Fruit fly (Drosophila melanogaster) whole organism, embryonic: Measurements from ENCODE around the gene CG17752.
A peak's percentile ranks its signal among the peaks of the same experiment; 100 is the strongest.

Source experiments
- CG1024 ChIP-seq: fragments of 200-800 bp; sonication (Bioruptor generic); IDR thresholded peaks from 2 replicates; pipeline ENCODE4 v1.3.6; 2022; ENCODE audit warnings: missing biosample characterization, missing genetic modification characterization
- CG10959 ChIP-seq: fragments of 200-800 bp; sonication (Bioruptor generic); IDR thresholded peaks from 2 replicates; pipeline ENCODE4 v1.3.6; 2022; ENCODE audit warnings: missing biosample characterization, missing genetic modification characterization
- CG11696 ChIP-seq: fragments of 200-800 bp; sonication (Bioruptor generic); IDR thresholded peaks from 2 replicates; pipeline ENCODE4 v1.3.6; 2022; ENCODE audit warnings: missing biosample characterization, missing genetic modification characterization
- CG13123 ChIP-seq: fragments of 200-800 bp; sonication (Bioruptor generic); optimal IDR thresholded peaks from 2 replicates; lab custom pipeline; 2016; ENCODE audit warnings: missing biosample characterization, missing genetic modification characterization
- CG15269 ChIP-seq: fragments of 200-800 bp; sonication (Bioruptor generic); optimal IDR thresholded peaks from 2 replicates; lab custom pipeline; 2018; ENCODE audit warnings: missing biosample characterization, mild to moderate bottlenecking, missing genetic modification characterization, moderate library complexity
- CG17385 ChIP-seq: fragments of 200-800 bp; sonication (Bioruptor generic); optimal IDR thresholded peaks from 3 replicates; lab custom pipeline; 2018; ENCODE audit warnings: missing biosample characterization, mild to moderate bottlenecking, missing genetic modification characterization
- CG17829 ChIP-seq: fragments of 200-800 bp; optimal IDR thresholded peaks from 2 replicates; lab custom pipeline; 2019; ENCODE audit warnings: missing biosample characterization, mild to moderate bottlenecking, missing genetic modification characterization, moderate library complexity
- CG18764 ChIP-seq: fragments of 200-800 bp; sonication (Bioruptor generic); optimal IDR thresholded peaks from 3 replicates; lab custom pipeline; 2016; ENCODE audit warnings: missing biosample characterization, missing genetic modification characterization
- CG2889 ChIP-seq: fragments of 200-800 bp; sonication (Bioruptor generic); IDR thresholded peaks from 3 replicates; pipeline ENCODE4 v1.3.6; 2022; ENCODE audit warnings: missing biosample characterization, missing genetic modification characterization
- CG33557 ChIP-seq: fragments of 200-800 bp; sonication (Bioruptor generic); optimal IDR thresholded peaks from 2 replicates; lab custom pipeline; 2019; ENCODE audit warnings: missing biosample characterization, mild to moderate bottlenecking, missing genetic modification characterization, moderate library complexity
- CG3995 ChIP-seq: fragments of 200-800 bp; sonication (Bioruptor generic); optimal IDR thresholded peaks from 3 replicates; lab custom pipeline; 2016; ENCODE audit warnings: missing biosample characterization, missing genetic modification characterization
- CG43689 ChIP-seq: fragments of 200-800 bp; sonication (Bioruptor generic); IDR thresholded peaks from 2 replicates; pipeline ENCODE4 v1.3.6; 2022; ENCODE audit warnings: missing biosample characterization, missing genetic modification characterization
- CG6272 ChIP-seq: fragments of 200-800 bp; sonication (Bioruptor generic); IDR thresholded peaks from 2 replicates; pipeline ENCODE4 v1.3.6; 2022; ENCODE audit warnings: missing biosample characterization, missing genetic modification characterization
- CG9876 ChIP-seq: fragments of 200-800 bp; sonication (Bioruptor generic); optimal IDR thresholded peaks from 2 replicates; lab custom pipeline; 2016; ENCODE audit warnings: missing biosample characterization, missing genetic modification characterization
- Chrac-16 ChIP-seq: fragments of 200-800 bp; sonication (Bioruptor generic); optimal IDR thresholded peaks from 3 replicates; lab custom pipeline; 2016; ENCODE audit warnings: missing biosample characterization, missing genetic modification characterization
- D ChIP-seq, 2 experiments: fragments of 200-800 bp in 1 of 2; fragments of >200 bp in 1 of 2; sonication (Bioruptor generic) in 1 of 2; optimal IDR thresholded peaks; 2 replicates in 1 of 2; 3 replicates in 1 of 2; lab custom pipeline; 2017; ENCODE audit warnings: mild to moderate bottlenecking in 1 of 2, missing biosample characterization in 1 of 2, missing genetic modification characterization in 1 of 2, missing genetic modification reagents in 1 of 2
- Dad ChIP-seq: fragments of 200-800 bp; sonication (Bioruptor generic); optimal IDR thresholded peaks from 3 replicates; lab custom pipeline; 2016; ENCODE audit warnings: missing biosample characterization, missing genetic modification characterization
- Deaf1 ChIP-seq: fragments of 200-800 bp; optimal IDR thresholded peaks from 3 replicates; lab custom pipeline; 2019; ENCODE audit warnings: missing biosample characterization, mild to moderate bottlenecking, missing genetic modification characterization, moderate library complexity
- E2f2 ChIP-seq: fragments of 200-800 bp; sonication (Bioruptor generic); IDR thresholded peaks from 2 replicates; pipeline ENCODE4 v1.3.6; 2022; ENCODE audit warnings: missing biosample characterization, missing genetic modification characterization
- Hr51 ChIP-seq, 2 experiments: fragments of 200-800 bp; sonication (Bioruptor generic); optimal IDR thresholded peaks; 2 replicates in 1 of 2; 3 replicates in 1 of 2; lab custom pipeline; 2016 to 2018; ENCODE audit warnings: missing biosample characterization in 2 of 2, missing genetic modification characterization in 2 of 2, mild to moderate bottlenecking in 1 of 2, moderate library complexity in 1 of 2
- MTF-1 ChIP-seq: fragments of 200-800 bp; sonication (Bioruptor generic); optimal IDR thresholded peaks from 2 replicates; lab custom pipeline; 2018; ENCODE audit warnings: missing biosample characterization, mild to moderate bottlenecking, missing genetic modification characterization, borderline replicate concordance
- Mad ChIP-seq: fragments of 200-800 bp; sonication (Bioruptor generic); optimal IDR thresholded peaks from 2 replicates; lab custom pipeline; 2016; ENCODE audit warnings: missing biosample characterization, missing genetic modification characterization
- Max ChIP-seq: fragments of 200-800 bp; sonication (Bioruptor generic); optimal IDR thresholded peaks from 2 replicates; lab custom pipeline; 2016; ENCODE audit warnings: missing biosample characterization, mild to moderate bottlenecking, missing genetic modification characterization
- NK7.1 ChIP-seq: fragments of 200-800 bp; sonication (Bioruptor generic); optimal IDR thresholded peaks from 3 replicates; lab custom pipeline; 2016; ENCODE audit warnings: missing biosample characterization, missing genetic modification characterization
- Rx ChIP-seq: fragments of 200-800 bp; sonication (Bioruptor generic); IDR thresholded peaks from 2 replicates; pipeline ENCODE4 v1.3.6; 2022; ENCODE audit warnings: missing biosample characterization, missing genetic modification characterization
- Spps ChIP-seq: fragments of 200-800 bp; sonication (Bioruptor generic); optimal IDR thresholded peaks from 2 replicates; lab custom pipeline; 2018; ENCODE audit warnings: missing biosample characterization, mild to moderate bottlenecking, missing genetic modification characterization
- Sry-δ ChIP-seq: fragments of 200-800 bp; sonication (Bioruptor generic); optimal IDR thresholded peaks from 2 replicates; lab custom pipeline; 2016; ENCODE audit warnings: missing biosample characterization, missing genetic modification characterization
- Tbp ChIP-seq: fragments of >200 bp; optimal IDR thresholded peaks from 2 replicates; lab custom pipeline; 2018; ENCODE audit warnings: missing biosample characterization, missing genetic modification characterization
- al ChIP-seq: fragments of 200-800 bp; sonication (Bioruptor generic); IDR thresholded peaks from 2 replicates; pipeline ENCODE4 v1.3.6; 2022; ENCODE audit warnings: missing biosample characterization, missing genetic modification characterization
- bab2 ChIP-seq: fragments of 200-800 bp; sonication (Bioruptor generic); optimal IDR thresholded peaks from 2 replicates; lab custom pipeline; 2016; ENCODE audit warnings: missing biosample characterization, missing genetic modification characterization
- chinmo ChIP-seq: fragments of 200-800 bp; sonication (Bioruptor generic); IDR thresholded peaks from 4 replicates; pipeline ENCODE4 v1.3.6; 2022; ENCODE audit warnings: missing biosample characterization, missing genetic modification characterization; ENCODE audit not compliant: partially characterized antibody
- dmrt11E ChIP-seq: fragments of 200-800 bp; sonication (Bioruptor generic); optimal IDR thresholded peaks from 3 replicates; lab custom pipeline; 2018; ENCODE audit warnings: missing biosample characterization, mild to moderate bottlenecking, missing genetic modification characterization, moderate library complexity
- ems ChIP-seq: fragments of 200-800 bp; sonication (Bioruptor generic); optimal IDR thresholded peaks from 3 replicates; lab custom pipeline; 2016; ENCODE audit warnings: missing biosample characterization, missing genetic modification characterization
- eve ChIP-seq, 2 experiments: fragments of >200 bp; optimal IDR thresholded peaks; 2 replicates each; lab custom pipeline; 2017; ENCODE audit warnings: missing biosample characterization in 2 of 2, missing genetic modification characterization in 2 of 2
- fd64A ChIP-seq: fragments of 200-800 bp; sonication (Bioruptor generic); optimal IDR thresholded peaks from 3 replicates; lab custom pipeline; 2018; ENCODE audit warnings: missing biosample characterization, mild to moderate bottlenecking, missing genetic modification characterization
- fu2 ChIP-seq: fragments of 200-800 bp; sonication (Bioruptor generic); optimal IDR thresholded peaks from 2 replicates; lab custom pipeline; 2016; ENCODE audit warnings: missing biosample characterization, missing genetic modification characterization
- gfzf ChIP-seq: fragments of 200-800 bp; sonication (Bioruptor generic); optimal IDR thresholded peaks from 2 replicates; lab custom pipeline; 2016; ENCODE audit warnings: missing biosample characterization, mild to moderate bottlenecking, missing genetic modification characterization, moderate library complexity
- hb ChIP-seq: fragments of 200-800 bp; sonication (Bioruptor generic); IDR thresholded peaks from 3 replicates; pipeline ENCODE4 v1.3.6; 2022; ENCODE audit warnings: missing biosample characterization, missing genetic modification characterization; ENCODE audit not compliant: partially characterized antibody
- her ChIP-seq: fragments of 200-800 bp; sonication (Bioruptor generic); optimal IDR thresholded peaks from 2 replicates; lab custom pipeline; 2016; ENCODE audit warnings: missing biosample characterization, missing genetic modification characterization
- kni ChIP-seq: fragments of 200-800 bp; sonication (Bioruptor generic); optimal IDR thresholded peaks from 3 replicates; lab custom pipeline; 2017; ENCODE audit warnings: mild to moderate bottlenecking, missing biosample characterization, missing genetic modification reagents, missing genetic modification characterization
- lola ChIP-seq, 3 experiments: fragments of >200 bp in 2 of 3; fragments of 200-800 bp in 1 of 3; sonication (Bioruptor generic) in 1 of 3; optimal IDR thresholded peaks; 2 replicates each; lab custom pipeline; 2017 to 2019; ENCODE audit warnings: missing biosample characterization in 3 of 3, missing genetic modification characterization in 3 of 3, mild to moderate bottlenecking in 1 of 3, moderate library complexity in 1 of 3
- mam ChIP-seq: fragments of 200-800 bp; sonication (Bioruptor generic); optimal IDR thresholded peaks from 3 replicates; lab custom pipeline; 2016; ENCODE audit warnings: missing biosample characterization, missing genetic modification characterization
- mld ChIP-seq: fragments of 200-800 bp; sonication (Bioruptor generic); IDR thresholded peaks from 3 replicates; pipeline ENCODE4 v1.3.6; 2022; ENCODE audit warnings: missing biosample characterization, missing genetic modification characterization; ENCODE audit not compliant: partially characterized antibody
- nerfin-1 ChIP-seq: fragments of 200-800 bp; sonication (Bioruptor generic); optimal IDR thresholded peaks from 3 replicates; lab custom pipeline; 2019; ENCODE audit warnings: missing biosample characterization, mild to moderate bottlenecking, missing genetic modification characterization, moderate library complexity
- ro ChIP-seq: fragments of 200-800 bp; sonication (Bioruptor generic); IDR thresholded peaks from 2 replicates; pipeline ENCODE4 v1.3.6; 2022; ENCODE audit warnings: missing biosample characterization, missing genetic modification characterization
- sens-2 ChIP-seq: fragments of 200-800 bp; sonication (Bioruptor generic); IDR thresholded peaks from 2 replicates; pipeline ENCODE4 v1.3.6; 2022; ENCODE audit warnings: missing biosample characterization, missing genetic modification characterization
- stc ChIP-seq: fragments of 200-800 bp; sonication (Bioruptor generic); IDR thresholded peaks from 2 replicates; pipeline ENCODE4 v1.3.6; 2022; ENCODE audit warnings: missing biosample characterization, missing genetic modification characterization
- tap ChIP-seq: fragments of 200-800 bp; optimal IDR thresholded peaks from 3 replicates; lab custom pipeline; 2019; ENCODE audit warnings: missing biosample characterization, mild to moderate bottlenecking, missing genetic modification characterization, moderate library complexity
- toy ChIP-seq: fragments of 200-800 bp; sonication (Bioruptor generic); IDR thresholded peaks from 2 replicates; pipeline ENCODE4 v1.3.6; 2022; ENCODE audit warnings: missing biosample characterization, missing genetic modification characterization

Gene CG17752

DNA sequence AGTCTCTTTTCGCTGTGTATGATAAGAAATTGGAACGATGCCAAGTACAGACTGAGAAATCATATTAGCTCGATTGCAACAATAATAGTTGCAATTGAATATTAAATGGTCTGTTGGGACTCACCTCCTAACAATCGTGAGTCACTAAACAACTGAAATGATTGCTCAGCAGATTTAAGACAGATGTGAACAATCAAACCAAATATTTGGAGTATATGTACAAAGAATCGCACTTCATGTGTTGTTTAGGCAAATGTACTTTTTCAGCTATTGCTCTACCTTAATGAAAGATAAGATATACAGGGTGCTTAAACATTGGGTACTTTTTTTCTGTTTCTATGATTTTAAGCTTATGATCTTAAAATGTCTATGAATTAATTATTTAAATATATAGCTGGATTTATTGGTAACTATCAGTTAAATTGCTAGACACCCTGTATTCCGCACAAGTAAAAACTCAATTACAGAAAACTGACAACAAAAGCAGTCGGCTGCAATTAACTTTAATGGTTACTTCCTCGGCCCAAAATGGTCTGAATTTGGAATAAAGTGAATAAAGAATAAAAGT lies 31.6 kb downstream of the CG17752 start (continued):
- TF ChIP-seq CG11696 (peak; percentile 90), kni (GFP tag; lab: Kevin White, UChicago) (no peak), MTF-1 (GFP tag; lab: Kevin White, UChicago) (peak; percentile 75), CG10959 (peak; percentile 50; the same call in 1 of the 2 replicates), lola (GFP tag; optimal IDR thresholded peaks at IDR 0.05; lab: Kevin White, UChicago) (peak in 1 of 3 experiments; percentile 71), CG33557 (GFP tag; lab: Kevin White, UChicago) (peak; percentile 72), bab2 (GFP tag; lab: Kevin White, UChicago) (peak; percentile 83), Chrac-16 (GFP tag; lab: Kevin White, UChicago) (peak; percentile 50), al (peak; percentile 88), NK7.1 (peak; percentile 64), CG2889 (GFP tag; lab: Robert Waterston, UW) (peak; percentile 74; the same call in 2 of the 3 replicates), Dad (peak; percentile 28), CG13123 (GFP tag; lab: Kevin White, UChicago) (peak; percentile 49), stc (peak; percentile 92), CG9876 (no peak), CG17829 (peak; percentile 89), CG18764 (peak; percentile 56), E2f2 (GFP tag; lab: Robert Waterston, UW) (peak; percentile 65; the same call in 1 of the 2 replicates), Max (peak; percentile 58), chinmo (GFP tag; lab: Robert Waterston, UW) (no peak), dmrt11E (tag; lab: Kevin White, UChicago) (peak; percentile 82), fu2 (GFP tag; lab: Kevin White, UChicago) (no peak), mam (GFP tag; lab: Kevin White, UChicago) (peak; percentile 39), toy (GFP tag; lab: Robert Waterston, UW) (peak; percentile 85), nerfin-1 (tag; lab: Kevin White, UChicago) (peak; percentile 84), Mad (GFP tag; lab: Kevin White, UChicago) (peak; percentile 34), CG17385 (GFP tag; lab: Kevin White, UChicago) (peak; percentile 76), hb (GFP tag; lab: Robert Waterston, UW) (no peak), gfzf (GFP tag; lab: Kevin White, UChicago) (no peak), CG6272 (GFP tag; lab: Robert Waterston, UW) (no peak), D (optimal IDR thresholded peaks at IDR 0.05; lab: Kevin White, UChicago) (no peak), D (GFP tag; optimal IDR thresholded peaks at IDR 0.05; lab: Kevin White, UChicago) (peak; percentile 79), Rx (GFP tag; lab: Robert Waterston, UW) (peak; percentile 76), Spps (tag; lab: Kevin White, UChicago) (peak; percentile 81), sens-2 (GFP tag; lab: Robert Waterston, UW) (peak; percentile 89), tap (tag; lab: Kevin White, UChicago) (peak; percentile 95), CG3995 (GFP tag; lab: Kevin White, UChicago) (peak; percentile 38), ems (GFP tag; lab: Kevin White, UChicago) (peak; percentile 65), Tbp (GFP tag; lab: Kevin White, UChicago) (no peak), fd64A (GFP tag; lab: Kevin White, UChicago) (peak; percentile 50), CG15269 (peak; percentile 95), Deaf1 (tag; lab: Kevin White, UChicago) (peak; percentile 71), mld (GFP tag; lab: Robert Waterston, UW) (no peak), eve (GFP tag; optimal IDR thresholded peaks at IDR 0.05; lab: Kevin White, UChicago) (no peak), her (GFP tag; lab: Kevin White, UChicago) (peak; percentile 31), ro (GFP tag; lab: Robert Waterston, UW) (peak; percentile 44; the same call in 1 of the 2 replicates), Hr51 (GFP tag; optimal IDR thresholded peaks at IDR 0.05; lab: Kevin White, UChicago) (peak; percentile 35 to 94), CG43689 (GFP tag; lab: Robert Waterston, UW) (peak; percentile 84), Sry-δ (GFP tag; lab: Kevin White, UChicago) (no peak), CG1024 (peak; percentile 54; the same call in 1 of the 2 replicates)
